Fruit fly (Drosophila melanogaster) whole organism, pupa: Measurements from ENCODE around the gene Best3.

Experiments used
- CG12605 ChIP-seq: fragments of 200-800 bp; sonication (Bioruptor generic); IDR thresholded peaks from 2 replicates; pipeline ENCODE4 v1.3.6; 2022; ENCODE audit warnings: missing biosample characterization, missing genetic modification characterization
- CG14655 ChIP-seq: fragments of 200-800 bp; sonication (Bioruptor generic); optimal IDR thresholded peaks from 3 replicates; lab custom pipeline; 2017; ENCODE audit warnings: mild to moderate bottlenecking, missing biosample characterization, missing genetic modification reagents, missing genetic modification characterization
- CG15710 ChIP-seq: fragments of 200-800 bp; sonication (Bioruptor generic); optimal IDR thresholded peaks from 2 replicates; lab custom pipeline; 2018; ENCODE audit warnings: missing biosample characterization, mild to moderate bottlenecking, missing genetic modification characterization, moderate library complexity
- CG34367 ChIP-seq: fragments of 200-800 bp; sonication (Bioruptor generic); optimal IDR thresholded peaks from 2 replicates; lab custom pipeline; 2018; ENCODE audit warnings: missing biosample characterization, mild to moderate bottlenecking, missing genetic modification characterization
- CG8301 ChIP-seq: fragments of 200-800 bp; sonication (Bioruptor generic); optimal IDR thresholded peaks from 2 replicates; lab custom pipeline; 2018; ENCODE audit warnings: missing biosample characterization, mild to moderate bottlenecking, missing genetic modification characterization
- D1 ChIP-seq: fragments of 200-800 bp; sonication (Bioruptor generic); optimal IDR thresholded peaks from 2 replicates; lab custom pipeline; 2018; ENCODE audit warnings: missing biosample characterization, mild to moderate bottlenecking, missing genetic modification characterization, moderate library complexity
- EcR ChIP-seq: fragments of 200-800 bp; sonication (Bioruptor generic); optimal IDR thresholded peaks from 3 replicates; lab custom pipeline; 2019; ENCODE audit warnings: missing biosample characterization, missing genetic modification characterization, mild to moderate bottlenecking, moderate library complexity, missing genetic modification reagents
- Ets98B ChIP-seq: fragments of 200-800 bp; sonication (Bioruptor generic); IDR thresholded peaks from 2 replicates; pipeline ENCODE4 v1.3.6; 2022; ENCODE audit warnings: missing biosample characterization, missing genetic modification characterization
- Snoo ChIP-seq: fragments of 200-800 bp; sonication (Bioruptor generic); optimal IDR thresholded peaks from 3 replicates; lab custom pipeline; 2017; ENCODE audit warnings: missing biosample characterization, mild to moderate bottlenecking, missing genetic modification characterization, inconsistent platforms

DNA sequence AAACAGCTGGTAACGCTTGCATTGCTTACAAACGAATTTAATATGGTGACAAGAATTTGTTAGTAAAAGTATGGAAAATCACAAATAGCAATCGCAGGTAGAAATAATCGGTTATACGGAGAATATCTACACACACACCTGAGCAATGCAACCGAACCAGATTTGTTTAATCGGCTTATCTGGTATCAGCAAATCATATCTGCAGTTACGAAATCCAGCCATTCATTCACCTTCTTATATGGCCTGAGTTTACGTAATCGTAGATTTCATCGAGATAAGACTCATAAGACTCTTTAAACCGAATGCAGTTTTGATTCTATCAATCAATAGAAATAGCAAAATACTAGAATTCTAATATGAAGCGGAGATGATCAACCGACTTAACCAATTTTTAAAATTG is 1.0 kb upstream of the Best3 start:
- TF ChIP-seq CG34367 (tag; lab: Kevin White, UChicago) = no peak
- no peak for TF ChIP-seq Ets98B
- no peak for TF ChIP-seq EcR (GFP tag; lab: Kevin White, UChicago)
- no peak for TF ChIP-seq CG14655 (GFP tag; lab: Kevin White, UChicago)
- TF ChIP-seq CG8301 (tag; lab: Kevin White, UChicago) = no peak
- TF ChIP-seq CG12605 (GFP tag; lab: Robert Waterston, UW) = no peak
- TF ChIP-seq CG15710 = no peak
- TF ChIP-seq Snoo (tag; lab: Kevin White, UChicago) = no peak
- TF ChIP-seq D1 (tag; lab: Kevin White, UChicago) = no peak
